Fruit fly (Drosophila melanogaster) whole organism, wandering third instar larva: ENCODE data around the gene DCP2.

Source experiments
- Hr78 ChIP-seq: fragments of >200 bp; optimal IDR thresholded peaks from 2 replicates; lab custom pipeline; 2017; ENCODE audit warnings: missing biosample characterization, missing genetic modification characterization
- Hr83 ChIP-seq: fragments of 200-300 bp; sonication (Bioruptor generic); optimal IDR thresholded peaks from 2 replicates; lab custom pipeline; 2016; ENCODE audit warnings: missing biosample characterization, mild to moderate bottlenecking, missing genetic modification characterization, moderate library complexity; ENCODE audit not compliant: poor library complexity, severe bottlenecking
- Jra ChIP-seq: sonication (Bioruptor generic); optimal IDR thresholded peaks from 2 replicates; lab custom pipeline; 2016; ENCODE audit warnings: missing biosample characterization, missing genetic modification characterization
- OdsH ChIP-seq: fragments of 200-800 bp; sonication (Bioruptor generic); optimal IDR thresholded peaks from 2 replicates; lab custom pipeline; 2016; ENCODE audit warnings: missing biosample characterization, mild to moderate bottlenecking, missing genetic modification characterization
- dl ChIP-seq, 2 experiments: fragments of 175-275, 200-275 bp in 1 of 2; fragments of 200-275 bp in 1 of 2; sonication (Bioruptor generic); optimal IDR thresholded peaks; lab custom pipeline; 2018; ENCODE audit warnings: mild to moderate bottlenecking in 2 of 2, missing biosample characterization in 2 of 2, missing genetic modification characterization in 2 of 2, moderate library complexity in 2 of 2; ENCODE audit not compliant: partially characterized antibody in 2 of 2, insufficient read depth in 1 of 2
- pan ChIP-seq: fragments of >200 bp; optimal IDR thresholded peaks from 2 replicates; lab custom pipeline; 2017

DNA sequence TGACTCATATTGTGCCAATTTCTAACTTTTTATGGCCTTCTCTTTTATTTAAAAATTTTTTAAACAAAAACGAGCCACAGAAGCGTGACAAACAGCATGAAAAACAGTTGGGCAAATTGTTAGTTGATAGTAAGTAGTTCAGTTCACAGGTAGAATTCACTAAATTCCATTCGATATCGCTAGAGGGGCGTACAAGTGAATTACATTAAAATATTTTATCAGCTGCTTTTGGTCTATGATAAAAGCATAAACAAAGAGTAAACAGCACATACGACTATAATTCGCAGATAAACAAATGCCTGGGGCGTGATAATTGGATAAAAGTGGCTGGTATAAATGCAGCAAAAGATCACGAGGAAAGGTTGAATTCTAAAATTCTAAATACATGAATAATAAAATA, 12.2 kb downstream of the DCP2 start:
- TF ChIP-seq Jra (GFP tag; lab: Kevin White, UChicago) (no peak), Hr83 (GFP tag; lab: Kevin White, UChicago) (no peak), Hr78 (no peak), pan (lab: Kevin White, UChicago) (no peak), dl (GFP tag; optimal IDR thresholded peaks at IDR 0.05; lab: Kevin White, UChicago; ENCODE audit: insufficient read depth in 1 of 2, partially characterized antibody in 2 of 2) (no peak), OdsH (GFP tag; lab: Kevin White, UChicago) (no peak)
